Worm (Caenorhabditis elegans): ENCODE measurements around the gene xpb-1.

DNA sequence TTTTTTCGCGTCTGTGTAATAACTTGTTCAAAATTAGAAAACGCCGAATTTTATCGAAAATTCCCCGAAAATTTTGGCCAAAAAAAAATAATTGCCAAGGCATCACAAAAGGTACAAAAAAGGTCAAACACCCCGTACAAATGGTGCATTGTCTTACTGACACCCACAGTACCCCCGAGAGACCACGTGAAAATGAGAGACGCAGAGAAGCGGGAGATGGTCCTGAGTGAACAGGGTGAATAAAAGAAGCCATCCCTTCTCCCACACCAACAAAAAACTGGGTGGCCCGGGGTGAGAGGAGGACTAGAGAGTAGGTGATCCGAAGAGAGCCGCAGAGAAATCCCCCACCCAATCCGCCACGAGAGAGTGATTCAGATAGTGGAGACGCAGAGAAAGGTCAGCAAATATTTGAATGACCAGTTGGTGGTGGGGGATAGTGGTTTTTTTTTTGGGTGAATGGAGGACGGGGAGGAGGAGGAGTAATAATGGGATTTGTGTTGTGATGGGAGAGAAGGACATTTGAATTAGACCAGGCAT lies 45.1 kb upstream of the xpb-1 start:
- no peak for TF ChIP-seq him-1 (tag; optimal IDR thresholded peaks at IDR 0.05)
- TF ChIP-seq fkh-3 (tag; optimal IDR thresholded peaks at IDR 0.05), result no peak

Measured in whole organism, young adult.